Worm (Caenorhabditis elegans) whole organism, L1 larva: Measurements from ENCODE around the gene Y73B6BL.270.

Experiments
- C16A3.4 ChIP-seq: fragments of 150-350 bp; optimal IDR thresholded peaks from 2 replicates; lab custom pipeline; 2014; ENCODE audit warnings: missing biosample characterization, missing genetic modification characterization
- C34B4.2 ChIP-seq: sonication (generic microtip); optimal IDR thresholded peaks from 2 replicates; lab custom pipeline; 2017; ENCODE audit warnings: mild to moderate bottlenecking, missing genetic modification characterization, missing compliant biosample characterization
- F16B12.6 ChIP-seq: fragments of 150-350 bp; optimal IDR thresholded peaks from 2 replicates; lab custom pipeline; 2014; ENCODE audit warnings: missing biosample characterization, missing genetic modification characterization
- ama-1 ChIP-seq: fragments of 150-350 bp; optimal IDR thresholded peaks from 2 replicates; lab custom pipeline; 2014
- ceh-63 ChIP-seq: fragments of 200-800 bp; sonication (Bioruptor generic); optimal IDR thresholded peaks from 2 replicates; lab custom pipeline; 2018; ENCODE audit warnings: mild to moderate bottlenecking, missing genetic modification characterization, missing compliant biosample characterization
- ceh-8 ChIP-seq: fragments of 200-800 bp; sonication (Bioruptor generic); optimal IDR thresholded peaks from 2 replicates; lab custom pipeline; 2018; ENCODE audit warnings: mild to moderate bottlenecking, missing genetic modification characterization, moderate library complexity, missing compliant biosample characterization
- ceh-82 ChIP-seq, 3 experiments: fragments of 150-350 bp in 1 of 3; sonication (generic microtip) in 2 of 3; optimal IDR thresholded peaks; 2 replicates each; lab custom pipeline; 2014 to 2017; ENCODE audit warnings: missing biosample characterization in 3 of 3, missing genetic modification characterization in 3 of 3
- ceh-88 ChIP-seq: fragments of 200-800 bp; sonication (Bioruptor generic); IDR thresholded peaks from 2 replicates; pipeline ENCODE4 v1.3.6; 2022; ENCODE audit warnings: missing genetic modification characterization, missing compliant biosample characterization
- ceh-90 ChIP-seq: sonication (generic microtip); optimal IDR thresholded peaks from 2 replicates; lab custom pipeline; 2016; ENCODE audit warnings: missing genetic modification characterization, missing compliant biosample characterization
- ces-1 ChIP-seq: fragments of 150-350 bp; optimal IDR thresholded peaks from 2 replicates; lab custom pipeline; 2014; ENCODE audit warnings: missing biosample characterization, missing genetic modification reagents, missing genetic modification characterization
- dpl-1 ChIP-seq, 3 experiments: fragments of 150-350 bp in 2 of 3; sonication (generic microtip) in 1 of 3; optimal IDR thresholded peaks; 2 replicates each; lab custom pipeline; 2014 to 2017; ENCODE audit warnings: missing biosample characterization in 3 of 3, missing genetic modification characterization in 3 of 3, missing genetic modification reagents in 3 of 3
- dsc-1 ChIP-seq: sonication (generic microtip); optimal IDR thresholded peaks from 2 replicates; lab custom pipeline; 2016; ENCODE audit warnings: mild to moderate bottlenecking, missing genetic modification characterization, missing compliant biosample characterization
- egl-27 ChIP-seq, 2 experiments: fragments of 150-350 bp in 1 of 2; sonication (generic microtip); optimal IDR thresholded peaks; 3 replicates each; lab custom pipeline; 2017 to 2018; ENCODE audit warnings: missing biosample characterization in 2 of 2, missing genetic modification characterization in 2 of 2, missing genetic modification reagents in 2 of 2
- elt-3 ChIP-seq, 6 experiments: fragments of 150-350 bp in 1 of 6; sonication (generic microtip); optimal IDR thresholded peaks; 2 replicates each; lab custom pipeline; 2017 to 2018; ENCODE audit warnings: missing biosample characterization in 6 of 6, missing genetic modification characterization in 6 of 6, inconsistent platforms in 1 of 6
- ets-5 ChIP-seq: fragments of 200-800 bp; sonication (Bioruptor generic); IDR thresholded peaks from 2 replicates; pipeline ENCODE4 v1.3.6; 2022; ENCODE audit warnings: missing genetic modification characterization, missing compliant biosample characterization
- fkh-4 ChIP-seq: sonication (generic microtip); optimal IDR thresholded peaks from 2 replicates; lab custom pipeline; 2016; ENCODE audit warnings: missing compliant biosample characterization, missing genetic modification characterization, borderline replicate concordance
- fos-1 ChIP-seq: fragments of 150-350 bp; optimal IDR thresholded peaks from 2 replicates; lab custom pipeline; 2014; ENCODE audit warnings: missing biosample characterization, missing genetic modification characterization
- grh-1 ChIP-seq: fragments of 200-800 bp; sonication (Bioruptor generic); IDR thresholded peaks from 2 replicates; pipeline ENCODE4 v1.3.6; 2022; ENCODE audit warnings: missing genetic modification reagents, missing genetic modification characterization, missing compliant biosample characterization
- hlh-17 ChIP-seq: fragments of 200-800 bp; sonication (Bioruptor generic); optimal IDR thresholded peaks from 2 replicates; lab custom pipeline; 2018; ENCODE audit warnings: missing genetic modification characterization, mild to moderate bottlenecking, missing compliant biosample characterization, moderate library complexity, borderline replicate concordance
- irx-1 ChIP-seq: sonication (generic microtip); optimal IDR thresholded peaks from 2 replicates; lab custom pipeline; 2016; ENCODE audit warnings: missing genetic modification characterization, missing compliant biosample characterization
- isw-1 ChIP-seq: fragments of 200-800 bp; sonication (Bioruptor generic); IDR thresholded peaks from 2 replicates; pipeline ENCODE4 v1.3.6; 2022; ENCODE audit warnings: missing genetic modification characterization, missing compliant biosample characterization
- lin-35 ChIP-seq, 2 experiments: fragments of 150-350 bp; optimal IDR thresholded peaks; 2 replicates each; lab custom pipeline; 2014; ENCODE audit warnings: missing biosample characterization in 2 of 2, missing genetic modification characterization in 2 of 2, missing genetic modification reagents in 2 of 2
- mab-9 ChIP-seq: fragments of 200-800 bp; sonication (Bioruptor generic); IDR thresholded peaks from 2 replicates; pipeline ENCODE4 v1.3.6; 2022; ENCODE audit warnings: missing genetic modification reagents, missing genetic modification characterization, missing compliant biosample characterization
- mep-1 ChIP-seq: fragments of 150-350 bp; optimal IDR thresholded peaks from 2 replicates; lab custom pipeline; 2014; ENCODE audit warnings: missing biosample characterization, missing genetic modification characterization
- nhr-11 ChIP-seq: fragments of 150-350 bp; optimal IDR thresholded peaks from 2 replicates; lab custom pipeline; 2014; ENCODE audit warnings: missing biosample characterization, missing genetic modification characterization
- nhr-12 ChIP-seq: sonication (generic microtip); optimal IDR thresholded peaks from 2 replicates; lab custom pipeline; 2017; ENCODE audit warnings: missing biosample characterization, missing genetic modification characterization
- nhr-237 ChIP-seq: fragments of 150-350 bp; optimal IDR thresholded peaks from 2 replicates; lab custom pipeline; 2014; ENCODE audit warnings: missing biosample characterization, missing genetic modification characterization
- nhr-28 ChIP-seq: fragments of 150-350 bp; optimal IDR thresholded peaks from 2 replicates; lab custom pipeline; 2014; ENCODE audit warnings: missing biosample characterization, missing genetic modification characterization
- nhr-47 ChIP-seq: sonication (generic microtip); optimal IDR thresholded peaks from 2 replicates; lab custom pipeline; 2016; ENCODE audit warnings: mild to moderate bottlenecking, missing genetic modification characterization, moderate library complexity, missing compliant biosample characterization
- nhr-71 ChIP-seq: sonication (generic microtip); optimal IDR thresholded peaks from 2 replicates; lab custom pipeline; 2016; ENCODE audit warnings: mild to moderate bottlenecking, missing genetic modification characterization, moderate library complexity, missing compliant biosample characterization
- nhr-76 ChIP-seq: sonication (generic microtip); optimal IDR thresholded peaks from 2 replicates; lab custom pipeline; 2017; ENCODE audit warnings: missing biosample characterization, missing genetic modification characterization
- nhr-84 ChIP-seq: sonication (generic microtip); optimal IDR thresholded peaks from 2 replicates; lab custom pipeline; 2017; ENCODE audit warnings: missing biosample characterization, missing genetic modification characterization
- nhr-85 ChIP-seq: sonication (generic microtip); peaks from one replicate; lab custom pipeline; 2016; ENCODE audit warnings: missing genetic modification characterization, inconsistent platforms, missing compliant biosample characterization
- nhr-90 ChIP-seq: sonication (generic microtip); optimal IDR thresholded peaks from 2 replicates; lab custom pipeline; 2016; ENCODE audit warnings: mild to moderate bottlenecking, missing genetic modification characterization, missing compliant biosample characterization; ENCODE audit not compliant: poor library complexity
- swsn-7 ChIP-seq: sonication (generic microtip); optimal IDR thresholded peaks from 2 replicates; lab custom pipeline; 2016; ENCODE audit warnings: missing genetic modification characterization, missing compliant biosample characterization
- tlp-1 ChIP-seq: fragments of 150-350 bp; optimal IDR thresholded peaks from 2 replicates; lab custom pipeline; 2014; ENCODE audit warnings: missing biosample characterization, missing genetic modification characterization
- unc-86 ChIP-seq: sonication (generic microtip); optimal IDR thresholded peaks from 2 replicates; lab custom pipeline; 2016; ENCODE audit warnings: missing genetic modification characterization, missing compliant biosample characterization
- unc-98 ChIP-seq: fragments of 200-800 bp; sonication (Bioruptor generic); IDR thresholded peaks from 2 replicates; pipeline ENCODE4 v1.3.6; 2022; ENCODE audit warnings: missing genetic modification characterization, missing compliant biosample characterization
- zag-1 ChIP-seq: fragments of 150-350 bp; optimal IDR thresholded peaks from 2 replicates; lab custom pipeline; 2014; ENCODE audit warnings: missing biosample characterization, missing genetic modification characterization
- ztf-11 ChIP-seq, 2 experiments: sonication (generic microtip); optimal IDR thresholded peaks; 2 replicates each; lab custom pipeline; 2016 to 2017; ENCODE audit warnings: missing genetic modification characterization in 2 of 2, missing biosample characterization in 1 of 2, missing compliant biosample characterization in 1 of 2
- ztf-4 ChIP-seq: fragments of 150-350 bp; optimal IDR thresholded peaks from 2 replicates; lab custom pipeline; 2014; ENCODE audit warnings: missing biosample characterization, missing genetic modification characterization

The Y73B6BL.270 gene

ce11 chrIV:6336748-6337147 is 28.4 kb upstream of the Y73B6BL.270 start (continued):
- TF ChIP-seq nhr-11 (tag; lab: Kevin White, UChicago) (peak; percentile 73), ces-1 (GFP tag; lab: Kevin White, UChicago) (no peak), lin-35 (GFP tag; optimal IDR thresholded peaks at IDR 0.05; lab: Kevin White, UChicago) (peak; percentile 73 to 93), nhr-12 (no peak), irx-1 (tag; lab: Kevin White, UChicago) (peak; percentile 94), unc-98 (GFP tag; lab: Robert Waterston, UW) (peak; percentile 64; the same call in 1 of the 2 replicates), C16A3.4 (peak; percentile 88), C34B4.2 (tag; lab: Kevin White, UChicago) (peak; percentile 15), egl-27 (tag; optimal IDR thresholded peaks at IDR 0.05; lab: Kevin White, UChicago) (peak; percentile 40 to 58), fos-1 (peak; percentile 46), isw-1 (GFP tag; lab: Robert Waterston, UW) (peak; percentile 70), nhr-85 (tag; lab: Kevin White, UChicago) (peak; percentile 100), nhr-28 (tag; lab: Kevin White, UChicago) (no peak), tlp-1 (tag; lab: Kevin White, UChicago) (no peak), nhr-90 (tag; lab: Kevin White, UChicago) (peak; percentile 97), nhr-237 (tag; lab: Kevin White, UChicago) (peak; percentile 37), swsn-7 (tag; lab: Kevin White, UChicago) (peak; percentile 93), nhr-47 (peak; percentile 97), ets-5 (GFP tag; lab: Robert Waterston, UW) (no peak), ceh-90 (tag; lab: Kevin White, UChicago) (no peak), dsc-1 (tag; lab: Kevin White, UChicago) (peak; percentile 85), ceh-8 (peak; percentile 82), ceh-63 (GFP tag; lab: Kevin White, UChicago) (no peak), mep-1 (peak; percentile 99), elt-3 (tag; optimal IDR thresholded peaks at IDR 0.05; lab: Kevin White, UChicago) (peak in 3 of 6 experiments; percentile 49 to 97 (median 92)), zag-1 (no peak), grh-1 (GFP tag; lab: Robert Waterston, UW) (peak; percentile 90), ztf-4 (tag; lab: Kevin White, UChicago) (peak; percentile 98), mab-9 (GFP tag; lab: Robert Waterston, UW) (peak; percentile 88), ama-1 (lab: Kevin White, UChicago) (peak; percentile 66), nhr-71 (peak; percentile 99), F16B12.6 (tag; lab: Kevin White, UChicago) (peak; percentile 41), hlh-17 (GFP tag; lab: Kevin White, UChicago) (no peak), nhr-84 (tag; lab: Kevin White, UChicago) (no peak), ceh-88 (GFP tag; lab: Robert Waterston, UW) (peak; percentile 85), fkh-4 (tag; lab: Kevin White, UChicago) (peak; percentile 61), unc-86 (tag; lab: Kevin White, UChicago) (peak; percentile 92), dpl-1 (GFP tag; optimal IDR thresholded peaks at IDR 0.05; lab: Kevin White, UChicago) (peak; percentile 74 to 80 (median 76)), ztf-11 (tag; optimal IDR thresholded peaks at IDR 0.05; lab: Kevin White, UChicago) (peak in 1 of 2 experiments; percentile 95), ceh-82 (tag; optimal IDR thresholded peaks at IDR 0.05; lab: Kevin White, UChicago) (peak; percentile 6 to 81 (median 24))

DNA sequence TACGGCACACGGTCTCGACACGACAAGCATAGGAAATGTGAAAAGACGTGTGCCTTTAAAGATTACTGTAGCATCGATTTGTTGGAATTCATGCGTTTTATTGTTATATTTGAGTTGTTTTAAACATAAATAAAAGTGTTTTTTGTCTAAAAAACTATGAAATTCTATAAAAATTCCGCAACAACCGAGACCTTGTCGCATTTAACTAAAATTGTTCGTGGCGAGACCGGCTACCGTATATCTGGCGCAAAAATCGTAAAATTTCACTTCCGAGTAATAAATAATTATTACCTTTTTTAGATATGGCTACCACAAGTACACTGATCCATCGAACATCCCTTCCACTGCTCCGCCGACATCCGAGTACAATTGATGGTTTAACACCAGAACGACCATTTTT is 27.8 kb upstream of the Y73B6BL.270 start, which contains the start of gene ipla-6:
Gene ipla-6 (plus strand): TSS at position 301 of the 400 bp plus-strand sequence.
- TF ChIP-seq ceh-82 (tag; optimal IDR thresholded peaks at IDR 0.05; lab: Kevin White, UChicago) = no peak
- TF ChIP-seq nhr-76 (tag; lab: Kevin White, UChicago) = no peak
